Worm (Caenorhabditis elegans) whole organism, early embryonic: ENCODE results near the gene str-9.

Experiments
- B0310.2 ChIP-seq: sonication (generic microtip); optimal IDR thresholded peaks from 2 replicates; lab custom pipeline; 2016; ENCODE audit warnings: mild to moderate bottlenecking, missing genetic modification characterization, missing compliant biosample characterization
- F13C5.2 ChIP-seq: sonication (generic microtip); optimal IDR thresholded peaks from 2 replicates; lab custom pipeline; 2017; ENCODE audit warnings: mild to moderate bottlenecking, missing genetic modification characterization, inconsistent platforms, missing compliant biosample characterization
- aly-1 ChIP-seq: sonication (generic microtip); optimal IDR thresholded peaks from 2 replicates; lab custom pipeline; 2016; ENCODE audit warnings: missing genetic modification characterization, missing compliant biosample characterization
- ama-1 ChIP-seq: fragments of 150-350 bp; optimal IDR thresholded peaks from 2 replicates; lab custom pipeline; 2014
- ceh-13 ChIP-seq: fragments of 200-800 bp; sonication (Bioruptor generic); optimal IDR thresholded peaks from 2 replicates; lab custom pipeline; 2018; ENCODE audit warnings: mild to moderate bottlenecking, missing genetic modification characterization, missing compliant biosample characterization
- ceh-36 ChIP-seq: sonication (generic microtip); optimal IDR thresholded peaks from 2 replicates; lab custom pipeline; 2016; ENCODE audit warnings: missing genetic modification characterization, inconsistent platforms, missing compliant biosample characterization
- ets-7 ChIP-seq: sonication (generic microtip); optimal IDR thresholded peaks from 2 replicates; lab custom pipeline; 2016; ENCODE audit warnings: missing genotype, missing genetic modification characterization, missing compliant biosample characterization
- flt-1 ChIP-seq: fragments of 200-800 bp; sonication (Bioruptor generic); IDR thresholded peaks from 2 replicates; pipeline ENCODE4 v1.3.6; 2022; ENCODE audit warnings: missing genetic modification characterization, missing compliant biosample characterization
- hmbx-1 ChIP-seq: sonication (generic microtip); optimal IDR thresholded peaks from 2 replicates; lab custom pipeline; 2016; ENCODE audit warnings: mild to moderate bottlenecking, missing genetic modification characterization, missing compliant biosample characterization
- hmg-4 ChIP-seq: fragments of 200-800 bp; sonication (Bioruptor generic); optimal IDR thresholded peaks from 2 replicates; lab custom pipeline; 2018; ENCODE audit warnings: mild to moderate bottlenecking, missing genetic modification characterization, missing compliant biosample characterization
- hnd-1 ChIP-seq: sonication (generic microtip); optimal IDR thresholded peaks from 2 replicates; lab custom pipeline; 2016; ENCODE audit warnings: missing genetic modification characterization, missing compliant biosample characterization
- pes-1 ChIP-seq: fragments of 200-800 bp; sonication (Bioruptor generic); IDR thresholded peaks from 2 replicates; pipeline ENCODE4 v1.3.6; 2022; ENCODE audit warnings: missing genetic modification reagents, missing genetic modification characterization, missing compliant biosample characterization
- scrt-1 ChIP-seq: fragments of 200-800 bp; sonication (Bioruptor generic); IDR thresholded peaks from 2 replicates; pipeline ENCODE4 v1.3.6; 2022; ENCODE audit warnings: missing genetic modification characterization, missing compliant biosample characterization
- sea-1 ChIP-seq: fragments of 200-800 bp; sonication (Bioruptor generic); conservative IDR thresholded peaks from 2 replicates; pipeline ENCODE4 v1.3.6; 2022; ENCODE audit warnings: missing genetic modification characterization, missing compliant biosample characterization
- tbx-11 ChIP-seq: fragments of 200-800 bp; sonication (Bioruptor generic); IDR thresholded peaks from 2 replicates; pipeline ENCODE4 v1.3.6; 2022; ENCODE audit warnings: missing genetic modification characterization, missing compliant biosample characterization
- tbx-37 ChIP-seq: fragments of 200-800 bp; sonication (Bioruptor generic); conservative IDR thresholded peaks from 2 replicates; pipeline ENCODE4 v1.3.6; 2022; ENCODE audit warnings: missing genetic modification reagents, missing genetic modification characterization, missing compliant biosample characterization
- tra-4 ChIP-seq: sonication (generic microtip); optimal IDR thresholded peaks from 2 replicates; lab custom pipeline; 2017; ENCODE audit warnings: missing genetic modification characterization, missing compliant biosample characterization

The str-9 gene

DNA sequence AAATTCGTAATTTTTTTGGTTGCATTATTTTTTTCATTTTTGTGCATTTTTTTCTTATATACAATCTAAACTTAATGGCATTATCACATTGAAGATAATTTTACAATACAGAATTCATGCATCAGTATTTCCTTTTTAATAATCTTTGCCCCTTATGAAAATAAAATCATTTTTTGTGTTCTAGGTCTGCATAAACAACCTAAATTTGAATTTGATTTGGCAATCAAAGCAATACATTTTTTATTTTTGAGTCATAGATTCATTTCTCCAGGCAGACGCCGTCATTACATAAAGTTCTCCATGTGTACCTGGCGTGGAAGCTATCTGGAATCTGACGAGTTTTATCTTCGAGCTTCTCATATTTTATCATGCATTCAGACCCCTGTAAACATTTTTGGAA, 36.7 kb upstream of the str-9 start, which contains the start of gene srh-140:
TSS of gene srh-140 (plus strand) at position 301 of the 400 bp plus-strand sequence.
- TF ChIP-seq pes-1 (GFP tag; lab: Robert Waterston, UW) (no peak), ceh-13 (GFP tag; lab: Kevin White, UChicago) (no peak), flt-1 (GFP tag; lab: Robert Waterston, UW) (no peak), sea-1 (GFP tag; lab: Robert Waterston, UW) (no peak), ceh-36 (tag; lab: Kevin White, UChicago) (no peak), F13C5.2 (tag; lab: Kevin White, UChicago) (no peak), hmbx-1 (tag; lab: Kevin White, UChicago) (no peak), ama-1 (lab: Kevin White, UChicago) (no peak), hnd-1 (tag; lab: Kevin White, UChicago) (no peak), tbx-37 (no peak), aly-1 (no peak), B0310.2 (tag; lab: Kevin White, UChicago) (no peak), tbx-11 (GFP tag; lab: Robert Waterston, UW) (no peak), hmg-4 (no peak), scrt-1 (GFP tag; lab: Robert Waterston, UW) (no peak), tra-4 (no peak), ets-7 (no peak)

- no peak for TF ChIP-seq hnd-1 (tag; lab: Kevin White, UChicago)
- TF ChIP-seq flt-1 (GFP tag; lab: Robert Waterston, UW), result no peak
- TF ChIP-seq ets-7, result no peak
Observed at ce11 chrV:15726610-15727009, 31.9 kb upstream of the str-9 start, which contains the start of the genes irld-57 and sfxn-1.3. Gene irld-57, minus strand, starts transcription at chrV:15726710. Gene sfxn-1.3, plus strand, starts transcription at chrV:15726841.

DNA sequence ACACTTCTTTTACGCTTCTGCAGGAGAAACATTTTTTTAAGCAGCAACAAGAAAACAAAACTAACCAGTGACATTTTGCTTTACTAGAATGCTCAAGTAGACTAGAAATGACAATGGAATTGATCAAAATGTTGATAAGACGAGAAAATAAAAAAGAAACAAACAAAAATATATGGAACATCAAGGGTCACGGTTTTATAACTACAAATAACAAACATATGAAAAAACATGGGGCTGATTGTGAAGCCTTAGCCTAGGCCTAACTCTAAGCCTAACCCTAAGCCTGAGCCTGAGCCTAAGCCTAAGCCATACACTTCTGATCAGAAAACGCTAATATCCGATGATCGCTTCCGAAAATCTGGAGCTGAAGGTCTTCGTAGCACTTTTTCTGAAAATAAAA, 28.1 kb upstream of the str-9 start, which contains the start of gene Y6E2A.10:
TSS of gene Y6E2A.10 (minus strand) at position 101 of the 400 bp plus-strand sequence.
- TF ChIP-seq B0310.2 (tag; lab: Kevin White, UChicago), result no peak
- TF ChIP-seq scrt-1 (GFP tag; lab: Robert Waterston, UW), result no peak
- no peak for TF ChIP-seq F13C5.2 (tag; lab: Kevin White, UChicago)
- TF ChIP-seq hmg-4, result no peak
- no peak for TF ChIP-seq ceh-13 (GFP tag; lab: Kevin White, UChicago)
- TF ChIP-seq hnd-1 (tag; lab: Kevin White, UChicago), result no peak
- no peak for TF ChIP-seq tbx-11 (GFP tag; lab: Robert Waterston, UW)
- no peak for TF ChIP-seq sea-1 (GFP tag; lab: Robert Waterston, UW)
- TF ChIP-seq ceh-36 (tag; lab: Kevin White, UChicago), result no peak
- no peak for TF ChIP-seq hmbx-1 (tag; lab: Kevin White, UChicago)
- no peak for TF ChIP-seq tra-4
- no peak for TF ChIP-seq aly-1
- TF ChIP-seq flt-1 (GFP tag; lab: Robert Waterston, UW), result no peak
- TF ChIP-seq ets-7, result no peak
- no peak for TF ChIP-seq tbx-37
- no peak for TF ChIP-seq ama-1 (lab: Kevin White, UChicago)
- no peak for TF ChIP-seq pes-1 (GFP tag; lab: Robert Waterston, UW)

- TF ChIP-seq B0310.2 (tag; lab: Kevin White, UChicago) (no peak), sea-1 (GFP tag; lab: Robert Waterston, UW) (no peak), ceh-13 (GFP tag; lab: Kevin White, UChicago) (no peak), scrt-1 (GFP tag; lab: Robert Waterston, UW) (no peak), pes-1 (GFP tag; lab: Robert Waterston, UW) (no peak), ets-7 (no peak), ama-1 (lab: Kevin White, UChicago) (no peak), flt-1 (GFP tag; lab: Robert Waterston, UW) (no peak), ceh-36 (tag; lab: Kevin White, UChicago) (no peak), tbx-37 (no peak), F13C5.2 (tag; lab: Kevin White, UChicago) (no peak), tra-4 (no peak), hmbx-1 (tag; lab: Kevin White, UChicago) (no peak), hmg-4 (no peak), aly-1 (no peak), tbx-11 (GFP tag; lab: Robert Waterston, UW) (no peak), hnd-1 (tag; lab: Kevin White, UChicago) (no peak)
Observed at ce11 chrV:15732209-15732608, 26.3 kb upstream of the str-9 start, which contains the start of gene str-38. Gene str-38, minus strand, starts transcription at chrV:15732309.

DNA sequence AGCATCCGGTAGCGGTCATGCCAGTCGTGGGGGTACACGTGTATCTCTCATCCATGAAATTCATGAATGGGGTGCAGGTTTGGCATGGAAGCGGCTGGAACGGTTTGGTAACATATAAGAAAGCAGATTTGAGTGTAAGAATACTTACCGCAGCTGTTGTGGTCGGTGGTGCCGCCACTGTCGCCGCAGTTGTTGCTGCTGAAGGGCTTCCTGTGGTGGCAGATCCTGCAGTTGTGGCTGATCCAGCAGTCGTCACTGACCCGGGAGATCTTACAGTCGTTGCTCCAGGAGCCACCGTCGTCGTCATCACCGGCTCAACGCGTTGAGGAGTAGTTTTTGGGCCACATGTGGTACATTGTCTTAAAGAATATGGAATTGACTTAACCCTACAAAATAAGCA, 25.5 kb upstream of the str-9 start:
- no peak for TF ChIP-seq hnd-1 (tag; lab: Kevin White, UChicago)
- no peak for TF ChIP-seq F13C5.2 (tag; lab: Kevin White, UChicago)
- TF ChIP-seq hmbx-1 (tag; lab: Kevin White, UChicago), result no peak
- TF ChIP-seq ceh-36 (tag; lab: Kevin White, UChicago), result no peak
- TF ChIP-seq tbx-11 (GFP tag; lab: Robert Waterston, UW), result no peak
- no peak for TF ChIP-seq aly-1
- no peak for TF ChIP-seq flt-1 (GFP tag; lab: Robert Waterston, UW)
- TF ChIP-seq ama-1 (lab: Kevin White, UChicago), result no peak

- TF ChIP-seq aly-1, result no peak
- TF ChIP-seq tra-4, result no peak
- no peak for TF ChIP-seq pes-1 (GFP tag; lab: Robert Waterston, UW)
- no peak for TF ChIP-seq ets-7
- TF ChIP-seq tbx-11 (GFP tag; lab: Robert Waterston, UW), result no peak
- no peak for TF ChIP-seq sea-1 (GFP tag; lab: Robert Waterston, UW)
- no peak for TF ChIP-seq hmbx-1 (tag; lab: Kevin White, UChicago)
- TF ChIP-seq ama-1 (lab: Kevin White, UChicago), result no peak
- no peak for TF ChIP-seq scrt-1 (GFP tag; lab: Robert Waterston, UW)
- no peak for TF ChIP-seq hmg-4
- no peak for TF ChIP-seq ceh-13 (GFP tag; lab: Kevin White, UChicago)
- TF ChIP-seq hnd-1 (tag; lab: Kevin White, UChicago), result no peak
- TF ChIP-seq F13C5.2 (tag; lab: Kevin White, UChicago), result no peak
- no peak for TF ChIP-seq ceh-36 (tag; lab: Kevin White, UChicago)
- no peak for TF ChIP-seq flt-1 (GFP tag; lab: Robert Waterston, UW)
- no peak for TF ChIP-seq B0310.2 (tag; lab: Kevin White, UChicago)
- TF ChIP-seq tbx-37, result no peak
Observed at ce11 chrV:15733568-15733967, 25.0 kb upstream of the str-9 start, which contains the start of gene T23D5.3. Gene T23D5.3, minus strand, starts transcription at chrV:15733668.

DNA sequence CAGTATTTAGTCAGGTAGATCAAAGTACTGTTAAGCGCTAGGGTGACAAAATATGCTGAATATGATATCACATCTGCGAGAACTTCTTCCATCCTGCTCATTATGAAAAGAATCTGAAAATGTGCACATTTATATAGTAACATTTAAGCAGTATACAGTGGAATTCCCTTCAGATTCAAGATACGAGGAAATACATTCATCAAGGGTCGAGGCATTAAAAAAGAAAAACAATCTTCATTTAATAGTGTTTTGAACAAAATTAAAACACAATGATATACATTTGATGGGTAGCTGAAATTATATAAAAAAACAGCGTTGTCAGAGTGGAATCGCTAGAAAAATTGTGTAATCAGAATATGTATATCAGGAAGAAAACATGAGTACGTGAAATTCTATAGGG, 22.8 kb upstream of the str-9 start, which contains the start of gene str-27:
TSS of gene str-27 (minus strand) at position 101 of the 400 bp plus-strand sequence.
- no peak for TF ChIP-seq F13C5.2 (tag; lab: Kevin White, UChicago)
- TF ChIP-seq flt-1 (GFP tag; lab: Robert Waterston, UW), result no peak
- no peak for TF ChIP-seq scrt-1 (GFP tag; lab: Robert Waterston, UW)
- TF ChIP-seq hmg-4, result no peak
- no peak for TF ChIP-seq tra-4
- no peak for TF ChIP-seq ceh-36 (tag; lab: Kevin White, UChicago)
- no peak for TF ChIP-seq tbx-11 (GFP tag; lab: Robert Waterston, UW)
- no peak for TF ChIP-seq ceh-13 (GFP tag; lab: Kevin White, UChicago)
- TF ChIP-seq hmbx-1 (tag; lab: Kevin White, UChicago), result no peak
- TF ChIP-seq tbx-37, result no peak
- TF ChIP-seq aly-1, result no peak
- TF ChIP-seq hnd-1 (tag; lab: Kevin White, UChicago), result no peak
- no peak for TF ChIP-seq B0310.2 (tag; lab: Kevin White, UChicago)
- no peak for TF ChIP-seq ets-7
- no peak for TF ChIP-seq pes-1 (GFP tag; lab: Robert Waterston, UW)
- TF ChIP-seq sea-1 (GFP tag; lab: Robert Waterston, UW), result no peak
- TF ChIP-seq ama-1 (lab: Kevin White, UChicago), result no peak
